Worm (Caenorhabditis elegans): ENCODE measurements around the gene paqr-1.

ce11 chrIV:6562039-6562438, 6.8 kb upstream of the paqr-1 start:
- TF ChIP-seq unc-39 (tag; optimal IDR thresholded peaks at IDR 0.05) (no peak), egl-27 (tag; optimal IDR thresholded peaks at IDR 0.05) (no peak), nhr-6 (tag; optimal IDR thresholded peaks at IDR 0.05) (no peak), dmd-4 (tag; optimal IDR thresholded peaks at IDR 0.05) (no peak), nhr-77 (tag; optimal IDR thresholded peaks at IDR 0.05) (no peak), ztf-11 (tag; optimal IDR thresholded peaks at IDR 0.05) (no peak), zag-1 (tag; optimal IDR thresholded peaks at IDR 0.05) (no peak), alr-1 (tag; optimal IDR thresholded peaks at IDR 0.05) (no peak)

Data from whole organism, L2 larva.